Worm (Caenorhabditis elegans): Measurements from ENCODE around the gene T25D1.1.

DNA sequence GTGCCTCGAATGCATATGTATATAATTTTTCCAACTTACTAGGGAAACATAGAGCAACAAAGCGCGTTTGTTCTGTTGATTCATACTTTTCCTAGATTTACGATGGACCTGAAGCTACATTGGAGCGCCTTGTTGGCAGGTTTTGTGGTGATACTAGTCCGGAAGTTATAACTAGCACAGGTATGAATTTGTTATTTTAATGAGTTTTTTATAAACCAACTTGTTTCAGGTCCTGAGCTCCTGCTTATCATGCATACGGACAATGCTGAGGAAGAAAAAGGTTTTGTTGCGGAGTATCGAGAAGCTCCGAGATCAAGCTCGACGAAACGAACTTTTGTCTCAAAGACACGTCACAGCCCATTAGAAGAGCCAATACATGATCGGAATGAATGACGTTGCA lies 48.9 kb upstream of the T25D1.1 start, which contains the start of gene F38E9.1:
- TF ChIP-seq ceh-19 (GFP tag; optimal IDR thresholded peaks at IDR 0.05) (no peak), npax-4 (tag; optimal IDR thresholded peaks at IDR 0.05) (no peak)

Data from whole organism, late embryonic.